Fruit fly (Drosophila melanogaster) Kc167 (cell line): ENCODE measurements around the gene CG33995.

Source experiments
- Myc ChIP-seq: fragments of >200 bp; optimal IDR thresholded peaks from 2 replicates; lab custom pipeline; 2017; ENCODE audit warnings: missing external identifiers
- Sin3A ChIP-seq: fragments of >200 bp; optimal IDR thresholded peaks from 2 replicates; lab custom pipeline; 2018; ENCODE audit warnings: missing external identifiers
- h ChIP-seq: fragments of >200 bp; optimal IDR thresholded peaks from 3 replicates; lab custom pipeline; 2018; ENCODE audit warnings: missing external identifiers
- insv ChIP-seq: fragments of >200 bp; optimal IDR thresholded peaks from 3 replicates; lab custom pipeline; 2018; ENCODE audit warnings: missing external identifiers
- psq ChIP-seq: fragments of >200 bp; optimal IDR thresholded peaks from 2 replicates; lab custom pipeline; 2017; ENCODE audit warnings: missing external identifiers
- ttk ChIP-seq: sonication (Bioruptor generic); optimal IDR thresholded peaks from 2 replicates; lab custom pipeline; 2017; ENCODE audit warnings: missing external identifiers

DNA sequence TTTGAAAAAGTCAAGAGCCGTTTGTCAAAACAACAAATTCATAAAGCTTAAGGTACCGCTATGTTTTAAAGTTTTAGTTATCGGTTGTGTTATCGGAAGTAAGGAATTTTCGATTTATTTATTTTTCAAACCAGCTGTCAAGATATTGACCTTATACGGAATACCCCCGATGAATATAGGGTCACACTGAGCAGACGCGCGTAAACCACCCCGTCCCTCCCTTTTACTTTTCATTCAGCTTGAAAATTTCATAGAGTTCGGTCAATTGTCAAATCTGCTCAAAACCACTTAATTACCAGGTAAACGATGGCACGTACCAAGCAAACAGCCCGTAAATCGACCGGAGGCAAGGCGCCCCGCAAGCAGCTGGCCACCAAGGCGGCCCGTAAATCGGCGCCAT, 11.9 kb downstream of the CG33995 start, which contains the start of the genes CG14036 and His3.3A:
- TF ChIP-seq psq = no peak
- TF ChIP-seq Sin3A (lab: Kevin White, UChicago) = no peak
- no peak for TF ChIP-seq h (lab: Kevin White, UChicago)
- TF ChIP-seq ttk = no peak
- no peak for TF ChIP-seq insv (lab: Kevin White, UChicago)
- TF ChIP-seq Myc (lab: Kevin White, UChicago) = no peak
